Fruit fly (Drosophila melanogaster) whole organism, embryonic: ENCODE data around the gene Hsp83.

Source experiments
- Awh ChIP-seq: fragments of 200-800 bp; sonication (Bioruptor generic); IDR thresholded peaks from 2 replicates; pipeline ENCODE4, ENCODE4 v1.3.6; 2022; ENCODE audit warnings: missing biosample characterization, missing genetic modification characterization
- Blimp-1 ChIP-seq: fragments of 200-800 bp; sonication (Bioruptor generic); optimal IDR thresholded peaks from 3 replicates; lab custom pipeline; 2018; ENCODE audit warnings: missing biosample characterization, missing genetic modification characterization, mild to moderate bottlenecking, moderate library complexity, missing genetic modification reagents
- CG10431 ChIP-seq: fragments of 200-800 bp; sonication (Bioruptor generic); optimal IDR thresholded peaks from 3 replicates; lab custom pipeline; 2018; ENCODE audit warnings: missing biosample characterization, mild to moderate bottlenecking, missing genetic modification characterization
- CG10959 ChIP-seq: fragments of 200-800 bp; sonication (Bioruptor generic); IDR thresholded peaks from 2 replicates; pipeline ENCODE4 v1.3.6; 2022; ENCODE audit warnings: missing biosample characterization, missing genetic modification characterization
- CG12391 ChIP-seq: fragments of 200-800 bp; sonication (Bioruptor generic); optimal IDR thresholded peaks from 3 replicates; lab custom pipeline; 2018; ENCODE audit warnings: missing biosample characterization, mild to moderate bottlenecking, missing genetic modification characterization, moderate library complexity
- CG12744 ChIP-seq: fragments of 200-800 bp; sonication (Bioruptor generic); optimal IDR thresholded peaks from 2 replicates; lab custom pipeline; 2016; ENCODE audit warnings: missing biosample characterization, missing genetic modification characterization
- CG14710 ChIP-seq: fragments of 200-800 bp; sonication (Bioruptor generic); optimal IDR thresholded peaks from 3 replicates; lab custom pipeline; 2019; ENCODE audit warnings: missing biosample characterization, mild to moderate bottlenecking, missing genetic modification characterization, moderate library complexity
- CG1529 ChIP-seq: fragments of 200-800 bp; sonication (Bioruptor generic); optimal IDR thresholded peaks from 3 replicates; lab custom pipeline; 2018; ENCODE audit warnings: missing biosample characterization, missing genetic modification characterization
- CG15479 ChIP-seq: fragments of 200-800 bp; sonication (Bioruptor generic); optimal IDR thresholded peaks from 3 replicates; lab custom pipeline; 2019; ENCODE audit warnings: missing biosample characterization, mild to moderate bottlenecking, missing genetic modification characterization, moderate library complexity
- CG17328 ChIP-seq: fragments of 200-800 bp; sonication (Bioruptor generic); IDR thresholded peaks from 2 replicates; pipeline ENCODE4 v1.3.6; 2022; ENCODE audit warnings: missing biosample characterization, missing genetic modification characterization
- CG17361 ChIP-seq: fragments of 200-800 bp; sonication (Bioruptor generic); IDR thresholded peaks from 3 replicates; pipeline ENCODE4 v1.3.6; 2022; ENCODE audit warnings: missing biosample characterization, missing genetic modification characterization
- CG18262 ChIP-seq: fragments of 200-800 bp; optimal IDR thresholded peaks from 3 replicates; lab custom pipeline; 2019; ENCODE audit warnings: missing biosample characterization, mild to moderate bottlenecking, missing genetic modification characterization, moderate library complexity
- CG18476 ChIP-seq: fragments of 200-800 bp; sonication (Bioruptor generic); optimal IDR thresholded peaks from 2 replicates; lab custom pipeline; 2016; ENCODE audit warnings: missing biosample characterization, mild to moderate bottlenecking, missing genetic modification characterization
- CG31441 ChIP-seq: fragments of 200-800 bp; sonication (Bioruptor generic); IDR thresholded peaks from 2 replicates; pipeline ENCODE4 v1.3.6; 2022; ENCODE audit warnings: missing biosample characterization, missing genetic modification characterization
- CG4617 ChIP-seq: fragments of 200-800 bp; sonication (Bioruptor generic); optimal IDR thresholded peaks from 3 replicates; lab custom pipeline; 2016; ENCODE audit warnings: missing biosample characterization, missing genetic modification characterization, borderline replicate concordance
- CG4820 ChIP-seq: fragments of 200-800 bp; sonication (Bioruptor generic); optimal IDR thresholded peaks from 3 replicates; lab custom pipeline; 2016; ENCODE audit warnings: missing biosample characterization, missing genetic modification characterization
- CG9609 ChIP-seq: fragments of 200-800 bp; sonication (Bioruptor generic); optimal IDR thresholded peaks from 3 replicates; lab custom pipeline; 2016; ENCODE audit warnings: missing biosample characterization, missing genetic modification characterization
- D19A ChIP-seq: fragments of 200-800 bp; optimal IDR thresholded peaks from 3 replicates; lab custom pipeline; 2019; ENCODE audit warnings: missing biosample characterization, mild to moderate bottlenecking, missing genetic modification characterization, moderate library complexity
- Deaf1 ChIP-seq: fragments of 200-800 bp; optimal IDR thresholded peaks from 3 replicates; lab custom pipeline; 2019; ENCODE audit warnings: missing biosample characterization, mild to moderate bottlenecking, missing genetic modification characterization, moderate library complexity
- Dip2 ChIP-seq: fragments of 200-800 bp; sonication (Bioruptor generic); IDR thresholded peaks from 2 replicates; pipeline ENCODE4 v1.3.6; 2022; ENCODE audit warnings: missing biosample characterization, missing genetic modification characterization
- Dip3 ChIP-seq: fragments of 200-800 bp; sonication (Bioruptor generic); optimal IDR thresholded peaks from 3 replicates; lab custom pipeline; 2016; ENCODE audit warnings: missing biosample characterization, missing genetic modification characterization
- Dll ChIP-seq: fragments of 200-800 bp; sonication (Bioruptor generic); IDR thresholded peaks from 4 replicates; pipeline ENCODE4 v1.3.6; 2022; ENCODE audit warnings: missing biosample characterization, missing genetic modification characterization; ENCODE audit not compliant: partially characterized antibody
- Doc2 ChIP-seq: fragments of 200-800 bp; sonication (Bioruptor generic); IDR thresholded peaks from 2 replicates; pipeline ENCODE4 v1.3.6; 2022; ENCODE audit warnings: missing biosample characterization, missing genetic modification characterization
- Drgx ChIP-seq: fragments of 200-800 bp; sonication (Bioruptor generic); IDR thresholded peaks from 2 replicates; pipeline ENCODE4 v1.3.6; 2022; ENCODE audit warnings: missing biosample characterization, missing genetic modification characterization
- H2.0 ChIP-seq: fragments of 200-800 bp; sonication (Bioruptor generic); IDR thresholded peaks from 2 replicates; pipeline ENCODE4 v1.3.6; 2022; ENCODE audit warnings: missing biosample characterization, missing genetic modification characterization
- Lim3 ChIP-seq: fragments of 200-800 bp; sonication (Bioruptor generic); IDR thresholded peaks from 2 replicates; pipeline ENCODE4 v1.3.6; 2022; ENCODE audit warnings: missing biosample characterization, missing genetic modification characterization
- Mad ChIP-seq: fragments of 200-800 bp; sonication (Bioruptor generic); optimal IDR thresholded peaks from 2 replicates; lab custom pipeline; 2016; ENCODE audit warnings: missing biosample characterization, missing genetic modification characterization
- Mes4 ChIP-seq: fragments of 200-800 bp; sonication (Bioruptor generic); optimal IDR thresholded peaks from 2 replicates; lab custom pipeline; 2016; ENCODE audit warnings: missing biosample characterization, missing genetic modification characterization
- PHDP ChIP-seq: fragments of 200-800 bp; sonication (Bioruptor generic); optimal IDR thresholded peaks from 3 replicates; lab custom pipeline; 2018; ENCODE audit warnings: missing biosample characterization, mild to moderate bottlenecking, missing genetic modification characterization, moderate library complexity
- Ravus ChIP-seq: fragments of 200-800 bp; sonication (Bioruptor generic); IDR thresholded peaks from 2 replicates; pipeline ENCODE4 v1.3.6; 2022; ENCODE audit warnings: missing biosample characterization, missing genetic modification characterization
- Six4 ChIP-seq: fragments of 200-800 bp; sonication (Bioruptor generic); optimal IDR thresholded peaks from 2 replicates; lab custom pipeline; 2016; ENCODE audit warnings: missing biosample characterization, missing genetic modification characterization
- Sox100B ChIP-seq: fragments of 200-800 bp; sonication (Bioruptor generic); optimal IDR thresholded peaks from 3 replicates; lab custom pipeline; 2018; ENCODE audit warnings: missing biosample characterization, mild to moderate bottlenecking, missing genetic modification characterization
- Sry-β ChIP-seq: fragments of 200-800 bp; sonication (Bioruptor generic); optimal IDR thresholded peaks from 2 replicates; lab custom pipeline; 2018; ENCODE audit warnings: missing biosample characterization, mild to moderate bottlenecking, missing genetic modification characterization, moderate library complexity
- Tbp ChIP-seq: fragments of >200 bp; optimal IDR thresholded peaks from 2 replicates; lab custom pipeline; 2018; ENCODE audit warnings: missing biosample characterization, missing genetic modification characterization
- abd-A ChIP-seq: fragments of 200-800 bp; sonication (Bioruptor generic); optimal IDR thresholded peaks from 3 replicates; lab custom pipeline; 2019; ENCODE audit warnings: missing biosample characterization, mild to moderate bottlenecking, missing genetic modification characterization, moderate library complexity
- ash1 ChIP-seq: fragments of 200-800 bp; sonication (Bioruptor generic); optimal IDR thresholded peaks from 2 replicates; lab custom pipeline; 2018; ENCODE audit warnings: missing biosample characterization, mild to moderate bottlenecking, missing genetic modification characterization
- bab2 ChIP-seq: fragments of 200-800 bp; sonication (Bioruptor generic); optimal IDR thresholded peaks from 2 replicates; lab custom pipeline; 2016; ENCODE audit warnings: missing biosample characterization, missing genetic modification characterization
- bowl ChIP-seq: fragments of 200-800 bp; sonication (Bioruptor generic); IDR thresholded peaks from 2 replicates; pipeline ENCODE4 v1.3.6; 2022; ENCODE audit warnings: missing biosample characterization, missing genetic modification characterization
- cas ChIP-seq: fragments of 200-800 bp; sonication (Bioruptor generic); IDR thresholded peaks from 2 replicates; pipeline ENCODE4 v1.3.6; 2022; ENCODE audit warnings: missing biosample characterization, missing genetic modification characterization
- chif ChIP-seq, 2 experiments: fragments of 200-800 bp; sonication (Bioruptor generic); optimal IDR thresholded peaks; 3 replicates each; lab custom pipeline; 2016; ENCODE audit warnings: missing biosample characterization in 2 of 2, missing genetic modification characterization in 2 of 2
- chm ChIP-seq: fragments of 200-800 bp; sonication (Bioruptor generic); IDR thresholded peaks from 2 replicates; pipeline ENCODE4 v1.3.6; 2022; ENCODE audit warnings: missing biosample characterization, missing genetic modification characterization
- danr ChIP-seq: fragments of 200-800 bp; sonication (Bioruptor generic); IDR thresholded peaks from 2 replicates; pipeline ENCODE4 v1.3.6; 2022; ENCODE audit warnings: missing biosample characterization, missing genetic modification characterization
- ewg ChIP-seq: fragments of 200-800 bp; sonication (Bioruptor generic); optimal IDR thresholded peaks from 3 replicates; lab custom pipeline; 2017; ENCODE audit warnings: mild to moderate bottlenecking, missing biosample characterization, missing genetic modification reagents, missing genetic modification characterization
- gfzf ChIP-seq: fragments of 200-800 bp; sonication (Bioruptor generic); optimal IDR thresholded peaks from 2 replicates; lab custom pipeline; 2016; ENCODE audit warnings: missing biosample characterization, mild to moderate bottlenecking, missing genetic modification characterization, moderate library complexity
- grau ChIP-seq: fragments of 200-800 bp; optimal IDR thresholded peaks from 3 replicates; lab custom pipeline; 2019; ENCODE audit warnings: missing biosample characterization, mild to moderate bottlenecking, missing genetic modification characterization, moderate library complexity
- hbn ChIP-seq: fragments of 200-800 bp; sonication (Bioruptor generic); IDR thresholded peaks from 2 replicates; pipeline ENCODE4 v1.3.6; 2022; ENCODE audit warnings: missing biosample characterization, missing genetic modification characterization; ENCODE audit not compliant: partially characterized antibody
- hth ChIP-seq: fragments of >200 bp; optimal IDR thresholded peaks from 2 replicates; lab custom pipeline; 2017; ENCODE audit warnings: inconsistent platforms
- psq ChIP-seq: fragments of 200-800 bp; sonication (Bioruptor generic); optimal IDR thresholded peaks from 2 replicates; lab custom pipeline; 2017; ENCODE audit warnings: missing biosample characterization, missing genetic modification characterization
- pzg ChIP-seq: fragments of 200-800 bp; sonication (Bioruptor generic); optimal IDR thresholded peaks from 3 replicates; lab custom pipeline; 2018; ENCODE audit warnings: missing biosample characterization, mild to moderate bottlenecking, missing genetic modification characterization, moderate library complexity
- salm ChIP-seq: fragments of 200-800 bp; sonication (Bioruptor generic); optimal IDR thresholded peaks from 2 replicates; lab custom pipeline; 2018; ENCODE audit warnings: missing biosample characterization, mild to moderate bottlenecking, missing genetic modification characterization
- slou ChIP-seq: fragments of 200-800 bp; sonication (Bioruptor generic); optimal IDR thresholded peaks from 3 replicates; lab custom pipeline; 2016; ENCODE audit warnings: missing biosample characterization, missing genetic modification characterization
- usp ChIP-seq: fragments of >200 bp; optimal IDR thresholded peaks from 2 replicates; lab custom pipeline; 2017; ENCODE audit warnings: missing biosample characterization, missing genetic modification characterization
- yki ChIP-seq: fragments of >200 bp; optimal IDR thresholded peaks from 3 replicates; lab custom pipeline; 2018

Gene Hsp83

DNA sequence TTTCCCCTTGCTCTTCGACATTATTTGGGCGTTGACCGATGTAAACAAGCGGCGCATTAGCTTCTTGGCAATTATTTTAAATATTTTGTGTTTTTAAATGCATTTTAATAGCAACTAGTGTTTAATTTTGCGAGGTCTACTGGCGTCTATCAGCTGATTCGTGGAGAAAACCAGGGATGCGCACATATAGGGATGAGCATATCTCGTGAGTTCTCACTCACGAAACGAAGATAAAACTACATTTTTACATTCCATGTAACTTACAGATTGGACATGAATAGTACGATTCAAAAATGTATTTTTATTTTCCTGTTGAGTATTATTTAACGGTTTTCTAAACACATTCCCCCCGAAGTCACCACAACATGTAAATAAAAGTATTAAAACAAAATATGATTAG is 4.7 kb downstream of the Hsp83 start, which contains the start of gene CG14966 (continued):
- TF ChIP-seq danr (GFP tag; lab: Robert Waterston, UW) (no peak), Dll (peak; percentile 91), Lim3 (GFP tag; lab: Robert Waterston, UW) (no peak), CG12391 (peak; percentile 33), grau (tag; lab: Kevin White, UChicago) (peak; percentile 34), CG17328 (GFP tag; lab: Robert Waterston, UW) (no peak), CG31441 (GFP tag; lab: Robert Waterston, UW) (no peak), gfzf (GFP tag; lab: Kevin White, UChicago) (peak; percentile 42), Mes4 (GFP tag; lab: Kevin White, UChicago) (no peak), CG4617 (GFP tag; lab: Kevin White, UChicago) (peak; percentile 7), chif (GFP tag; optimal IDR thresholded peaks at IDR 0.05; lab: Kevin White, UChicago) (peak in 1 of 2 experiments; percentile 11), CG18476 (no peak), D19A (tag; lab: Kevin White, UChicago) (no peak), chm (GFP tag; lab: Robert Waterston, UW) (peak; percentile 30; the same call in 1 of the 2 replicates), Blimp-1 (GFP tag; lab: Kevin White, UChicago) (no peak), CG10959 (GFP tag; lab: Robert Waterston, UW) (no peak), Dip3 (GFP tag; lab: Kevin White, UChicago) (no peak), cas (GFP tag; lab: Robert Waterston, UW) (no peak), Six4 (GFP tag; lab: Kevin White, UChicago) (no peak), CG9609 (GFP tag; lab: Kevin White, UChicago) (no peak), CG15479 (GFP tag; lab: Kevin White, UChicago) (no peak), Sry-β (no peak), bowl (GFP tag; lab: Robert Waterston, UW) (no peak), Doc2 (no peak), CG12744 (GFP tag; lab: Kevin White, UChicago) (no peak), CG14710 (peak; percentile 57), salm (no peak), hth (lab: Kevin White, UChicago) (no peak), ash1 (GFP tag; lab: Kevin White, UChicago) (no peak), ewg (GFP tag; lab: Kevin White, UChicago) (no peak), abd-A (tag; lab: Kevin White, UChicago) (no peak), Ravus (GFP tag; lab: Robert Waterston, UW) (no peak), H2.0 (0 out of 2 replicates have a peak, but pooled peaks have one; percentile 6), Deaf1 (tag; lab: Kevin White, UChicago) (peak; percentile 0), usp (no peak), Mad (GFP tag; lab: Kevin White, UChicago) (peak; percentile 47), Drgx (GFP tag; lab: Robert Waterston, UW) (no peak), Sox100B (GFP tag; lab: Kevin White, UChicago) (no peak), pzg (GFP tag; lab: Kevin White, UChicago) (peak; percentile 89), bab2 (GFP tag; lab: Kevin White, UChicago) (peak; percentile 10), Dip2 (GFP tag; lab: Robert Waterston, UW) (no peak), psq (GFP tag; lab: Kevin White, UChicago) (no peak), CG18262 (peak; percentile 7), slou (GFP tag; lab: Kevin White, UChicago) (no peak), PHDP (peak; percentile 1), yki (lab: Kevin White, UChicago) (no peak), CG1529 (GFP tag; lab: Kevin White, UChicago) (no peak), Awh (GFP tag; lab: Robert Waterston, UW) (no peak), CG17361 (GFP tag; lab: Robert Waterston, UW) (0 out of 3 replicates have a peak, but pooled peaks have one; percentile 24), Tbp (GFP tag; lab: Kevin White, UChicago) (no peak), CG10431 (GFP tag; lab: Kevin White, UChicago) (peak; percentile 89), CG4820 (no peak), hbn (GFP tag; lab: Robert Waterston, UW) (peak; percentile 85)
